Fruit fly (Drosophila melanogaster) whole organism, embryonic: Measurements from ENCODE around the gene Cdc5.
A peak's percentile ranks its signal among the peaks of the same experiment; 100 is the strongest.

Experiments
- Atf6 ChIP-seq: fragments of 200-800 bp; sonication (Bioruptor generic); IDR thresholded peaks from 2 replicates; pipeline ENCODE4 v1.3.6; 2022; ENCODE audit warnings: missing biosample characterization, missing genetic modification characterization
- CG10209 ChIP-seq: fragments of 200-800 bp; sonication (Bioruptor generic); optimal IDR thresholded peaks from 3 replicates; lab custom pipeline; 2017; ENCODE audit warnings: missing biosample characterization, mild to moderate bottlenecking, missing genetic modification characterization, missing genetic modification reagents
- CG11085 ChIP-seq: fragments of 200-800 bp; sonication (Bioruptor generic); IDR thresholded peaks from 2 replicates; pipeline ENCODE4 v1.3.6; 2022; ENCODE audit warnings: missing biosample characterization, missing genetic modification characterization
- CG13424 ChIP-seq: fragments of 200-800 bp; sonication (Bioruptor generic); optimal IDR thresholded peaks from 2 replicates; lab custom pipeline; 2019; ENCODE audit warnings: missing biosample characterization, mild to moderate bottlenecking, missing genetic modification characterization, moderate library complexity
- CG14667 ChIP-seq: fragments of 200-800 bp; sonication (Bioruptor generic); IDR thresholded peaks from 2 replicates; pipeline ENCODE4 v1.3.6; 2022; ENCODE audit warnings: missing biosample characterization, missing genetic modification characterization
- CG14710 ChIP-seq: fragments of 200-800 bp; sonication (Bioruptor generic); optimal IDR thresholded peaks from 3 replicates; lab custom pipeline; 2019; ENCODE audit warnings: missing biosample characterization, mild to moderate bottlenecking, missing genetic modification characterization, moderate library complexity
- CG15601 ChIP-seq: fragments of 200-800 bp; sonication (Bioruptor generic); optimal IDR thresholded peaks from 3 replicates; lab custom pipeline; 2019; ENCODE audit warnings: missing biosample characterization, mild to moderate bottlenecking, missing genetic modification characterization, moderate library complexity
- CG16815 ChIP-seq: fragments of 200-800 bp; sonication (Bioruptor generic); optimal IDR thresholded peaks from 3 replicates; lab custom pipeline; 2017; ENCODE audit warnings: missing biosample characterization, mild to moderate bottlenecking, missing genetic modification characterization
- CG18764 ChIP-seq: fragments of 200-800 bp; sonication (Bioruptor generic); optimal IDR thresholded peaks from 3 replicates; lab custom pipeline; 2016; ENCODE audit warnings: missing biosample characterization, missing genetic modification characterization
- CG30403 ChIP-seq: fragments of 200-800 bp; sonication (Bioruptor generic); optimal IDR thresholded peaks from 3 replicates; lab custom pipeline; 2016; ENCODE audit warnings: missing biosample characterization, missing genetic modification characterization
- CG32772 ChIP-seq: fragments of 200-800 bp; sonication (Bioruptor generic); IDR thresholded peaks from 2 replicates; pipeline ENCODE4 v1.3.6; 2022; ENCODE audit warnings: missing biosample characterization, missing genetic modification characterization
- CG34422 ChIP-seq: fragments of 200-800 bp; sonication (Bioruptor generic); IDR thresholded peaks from 3 replicates; pipeline ENCODE4 v1.3.6; 2022; ENCODE audit warnings: missing biosample characterization, missing genetic modification characterization
- CG4328 ChIP-seq: fragments of 200-800 bp; sonication (Bioruptor generic); optimal IDR thresholded peaks from 3 replicates; lab custom pipeline; 2017; ENCODE audit warnings: missing biosample characterization, missing genetic modification reagents, missing genetic modification characterization
- CG43689 ChIP-seq: fragments of 200-800 bp; sonication (Bioruptor generic); IDR thresholded peaks from 2 replicates; pipeline ENCODE4 v1.3.6; 2022; ENCODE audit warnings: missing biosample characterization, missing genetic modification characterization
- CG4424 ChIP-seq: fragments of 200-800 bp; sonication (Bioruptor generic); optimal IDR thresholded peaks from 3 replicates; lab custom pipeline; 2016; ENCODE audit warnings: missing biosample characterization, missing genetic modification characterization
- CG4617 ChIP-seq: fragments of 200-800 bp; sonication (Bioruptor generic); optimal IDR thresholded peaks from 3 replicates; lab custom pipeline; 2016; ENCODE audit warnings: missing biosample characterization, missing genetic modification characterization, borderline replicate concordance
- CG5953 ChIP-seq: fragments of 200-800 bp; sonication (Bioruptor generic); IDR thresholded peaks from 2 replicates; pipeline ENCODE4 v1.3.6; 2022; ENCODE audit warnings: missing biosample characterization, missing genetic modification characterization
- CG6689 ChIP-seq: fragments of 200-800 bp; sonication (Bioruptor generic); IDR thresholded peaks from 2 replicates; pipeline ENCODE4 v1.3.6; 2022; ENCODE audit warnings: missing biosample characterization, missing genetic modification characterization
- CG6854 ChIP-seq: fragments of 200-800 bp; sonication (Bioruptor generic); optimal IDR thresholded peaks from 3 replicates; lab custom pipeline; 2017; ENCODE audit warnings: missing biosample characterization, mild to moderate bottlenecking, missing genetic modification characterization
- CG7928 ChIP-seq: fragments of 200-800 bp; sonication (Bioruptor generic); optimal IDR thresholded peaks from 2 replicates; lab custom pipeline; 2017; ENCODE audit warnings: missing biosample characterization, mild to moderate bottlenecking, missing genetic modification characterization
- CG9437 ChIP-seq: fragments of 200-800 bp; sonication (Bioruptor generic); optimal IDR thresholded peaks from 2 replicates; lab custom pipeline; 2018; ENCODE audit warnings: missing biosample characterization, mild to moderate bottlenecking, missing genetic modification characterization
- CG9797 ChIP-seq: fragments of 200-800 bp; sonication (Bioruptor generic); optimal IDR thresholded peaks from 3 replicates; lab custom pipeline; 2018; ENCODE audit warnings: missing biosample characterization, mild to moderate bottlenecking, missing genetic modification characterization
- Chrac-16 ChIP-seq: fragments of 200-800 bp; sonication (Bioruptor generic); optimal IDR thresholded peaks from 3 replicates; lab custom pipeline; 2016; ENCODE audit warnings: missing biosample characterization, missing genetic modification characterization
- CoRest ChIP-seq: fragments of 200-800 bp; sonication (Bioruptor generic); optimal IDR thresholded peaks from 3 replicates; lab custom pipeline; 2018; ENCODE audit warnings: missing biosample characterization, mild to moderate bottlenecking, missing genetic modification characterization, moderate library complexity
- Dad ChIP-seq: fragments of 200-800 bp; sonication (Bioruptor generic); optimal IDR thresholded peaks from 3 replicates; lab custom pipeline; 2016; ENCODE audit warnings: missing biosample characterization, missing genetic modification characterization
- E2f2 ChIP-seq: fragments of 200-800 bp; sonication (Bioruptor generic); IDR thresholded peaks from 2 replicates; pipeline ENCODE4 v1.3.6; 2022; ENCODE audit warnings: missing biosample characterization, missing genetic modification characterization
- HLH3B ChIP-seq: fragments of 200-800 bp; sonication (Bioruptor generic); IDR thresholded peaks from 2 replicates; pipeline ENCODE4 v1.3.6; 2022; ENCODE audit warnings: missing biosample characterization, missing genetic modification characterization
- HLH54F ChIP-seq: fragments of 200-800 bp; sonication (Bioruptor generic); optimal IDR thresholded peaks from 3 replicates; lab custom pipeline; 2016; ENCODE audit warnings: missing biosample characterization, missing genetic modification characterization
- MTF-1 ChIP-seq: fragments of 200-800 bp; sonication (Bioruptor generic); optimal IDR thresholded peaks from 2 replicates; lab custom pipeline; 2018; ENCODE audit warnings: missing biosample characterization, mild to moderate bottlenecking, missing genetic modification characterization, borderline replicate concordance
- Scr ChIP-seq: fragments of 200-800 bp; sonication (Bioruptor generic); IDR thresholded peaks from 2 replicates; pipeline ENCODE4 v1.3.6; 2022; ENCODE audit warnings: missing biosample characterization, missing genetic modification characterization; ENCODE audit not compliant: partially characterized antibody
- Side ChIP-seq: fragments of 200-800 bp; sonication (Bioruptor generic); optimal IDR thresholded peaks from 2 replicates; lab custom pipeline; 2016; ENCODE audit warnings: missing biosample characterization, missing genetic modification characterization
- Sin3A ChIP-seq: fragments of >200 bp; optimal IDR thresholded peaks from 2 replicates; lab custom pipeline; 2018
- Sox102F ChIP-seq: fragments of 200-800 bp; sonication (Bioruptor generic); optimal IDR thresholded peaks from 2 replicates; lab custom pipeline; 2018; ENCODE audit warnings: missing biosample characterization, mild to moderate bottlenecking, missing genetic modification characterization, moderate library complexity
- ac ChIP-seq: fragments of 200-800 bp; sonication (Bioruptor generic); optimal IDR thresholded peaks from 3 replicates; lab custom pipeline; 2017; ENCODE audit warnings: missing biosample characterization, mild to moderate bottlenecking, missing genetic modification characterization
- cas ChIP-seq: fragments of 200-800 bp; sonication (Bioruptor generic); IDR thresholded peaks from 2 replicates; pipeline ENCODE4 v1.3.6; 2022; ENCODE audit warnings: missing biosample characterization, missing genetic modification characterization
- cg ChIP-seq: fragments of 200-800 bp; sonication (Bioruptor generic); optimal IDR thresholded peaks from 3 replicates; lab custom pipeline; 2019; ENCODE audit warnings: missing biosample characterization, mild to moderate bottlenecking, missing genetic modification characterization, moderate library complexity
- croc ChIP-seq: fragments of 200-800 bp; sonication (Bioruptor generic); conservative IDR thresholded peaks from 3 replicates; pipeline ENCODE4 v1.3.6; 2022; ENCODE audit warnings: missing biosample characterization, missing genetic modification characterization
- crol ChIP-seq: fragments of 200-800 bp; sonication (Bioruptor generic); IDR thresholded peaks from 2 replicates; pipeline ENCODE4 v1.3.6; 2022; ENCODE audit warnings: missing biosample characterization, missing genetic modification characterization
- dati ChIP-seq: fragments of 200-800 bp; sonication (Bioruptor generic); IDR thresholded peaks from 2 replicates; pipeline ENCODE4 v1.3.6; 2022; ENCODE audit warnings: missing biosample characterization, missing genetic modification characterization
- grau ChIP-seq: fragments of 200-800 bp; optimal IDR thresholded peaks from 3 replicates; lab custom pipeline; 2019; ENCODE audit warnings: missing biosample characterization, mild to moderate bottlenecking, missing genetic modification characterization, moderate library complexity
- hkb ChIP-seq, 2 experiments: fragments of 200-800 bp in 1 of 2; fragments of >200 bp in 1 of 2; sonication (Bioruptor generic) in 1 of 2; IDR thresholded peaks in 1 of 2; optimal IDR thresholded peaks in 1 of 2; 2 replicates each; pipeline versions ENCODE4 v1.3.6 to Lab custom; 2017 to 2022; ENCODE audit warnings: missing biosample characterization in 1 of 2, missing genetic modification characterization in 1 of 2
- jumu ChIP-seq: fragments of 200-800 bp; sonication (Bioruptor generic); optimal IDR thresholded peaks from 3 replicates; lab custom pipeline; 2016; ENCODE audit warnings: missing biosample characterization, missing genetic modification characterization
- mam ChIP-seq: fragments of 200-800 bp; sonication (Bioruptor generic); optimal IDR thresholded peaks from 3 replicates; lab custom pipeline; 2016; ENCODE audit warnings: missing biosample characterization, missing genetic modification characterization
- psq ChIP-seq: fragments of 200-800 bp; sonication (Bioruptor generic); optimal IDR thresholded peaks from 2 replicates; lab custom pipeline; 2017; ENCODE audit warnings: missing biosample characterization, missing genetic modification characterization
- ro ChIP-seq: fragments of 200-800 bp; sonication (Bioruptor generic); IDR thresholded peaks from 2 replicates; pipeline ENCODE4 v1.3.6; 2022; ENCODE audit warnings: missing biosample characterization, missing genetic modification characterization
- seq ChIP-seq: fragments of 200-800 bp; sonication (Bioruptor generic); IDR thresholded peaks from 2 replicates; pipeline ENCODE4 v1.3.6; 2022; ENCODE audit warnings: missing biosample characterization, missing genetic modification characterization
- sqz ChIP-seq: fragments of 200-800 bp; sonication (Bioruptor generic); optimal IDR thresholded peaks from 3 replicates; lab custom pipeline; 2018; ENCODE audit warnings: missing biosample characterization, mild to moderate bottlenecking, missing genetic modification characterization
- toy ChIP-seq: fragments of 200-800 bp; sonication (Bioruptor generic); IDR thresholded peaks from 2 replicates; pipeline ENCODE4 v1.3.6; 2022; ENCODE audit warnings: missing biosample characterization, missing genetic modification characterization
- trem ChIP-seq: fragments of 200-800 bp; optimal IDR thresholded peaks from 3 replicates; lab custom pipeline; 2019; ENCODE audit warnings: missing biosample characterization, mild to moderate bottlenecking, missing genetic modification characterization, moderate library complexity
- zfh2 ChIP-seq: fragments of 200-800 bp; sonication (Bioruptor generic); optimal IDR thresholded peaks from 2 replicates; lab custom pipeline; 2016; ENCODE audit warnings: missing biosample characterization, missing genetic modification characterization

Cdc5 gene

DNA sequence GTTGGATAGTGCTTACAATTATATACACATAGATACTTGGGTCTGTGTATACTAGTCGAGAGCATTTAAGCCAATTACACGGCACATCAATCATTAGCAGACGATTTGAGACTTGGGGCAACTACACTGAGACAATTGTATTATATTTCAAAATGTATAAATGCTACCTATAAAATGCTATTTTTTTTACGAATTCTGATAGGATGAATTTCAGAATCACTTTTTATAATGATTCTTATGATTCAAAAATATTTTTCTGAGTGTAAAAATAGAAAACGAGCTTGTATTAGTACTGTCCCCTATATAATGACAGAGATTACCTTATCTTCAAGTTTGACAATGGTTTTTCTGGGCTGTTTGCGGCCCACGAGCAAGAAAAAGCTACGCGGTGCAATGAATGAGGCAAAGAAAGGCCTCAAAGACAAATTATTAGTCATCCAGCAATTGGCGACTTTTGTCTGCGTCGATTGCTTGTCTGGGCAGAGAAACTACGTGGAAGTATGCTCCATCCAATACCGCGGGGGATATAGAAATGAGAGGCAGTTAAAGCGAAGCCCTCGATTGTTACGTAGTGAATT is 10.4 kb downstream of the Cdc5 start (continued):
- TF ChIP-seq dati (GFP tag; lab: Robert Waterston, UW) (peak; percentile 62; the same call in 1 of the 2 replicates), croc (GFP tag; lab: Robert Waterston, UW) (peak; percentile 40; the same call in 2 of the 3 replicates), hkb (optimal IDR thresholded peaks at IDR 0.05; lab: Kevin White, UChicago) (no peak), hkb (GFP tag; IDR thresholded peaks at IDR 0.05; lab: Robert Waterston, UW) (peak; percentile 90), Chrac-16 (GFP tag; lab: Kevin White, UChicago) (peak; percentile 59), CG30403 (peak; percentile 75), crol (GFP tag; lab: Robert Waterston, UW) (no peak), sqz (GFP tag; lab: Kevin White, UChicago) (no peak), cas (GFP tag; lab: Robert Waterston, UW) (peak; percentile 70), CG32772 (GFP tag; lab: Robert Waterston, UW) (peak; percentile 77), trem (tag; lab: Kevin White, UChicago) (peak; percentile 61), CG14710 (tag; lab: Kevin White, UChicago) (peak; percentile 70), CG4617 (peak; percentile 18), grau (tag; lab: Kevin White, UChicago) (peak; percentile 73), Dad (GFP tag; lab: Kevin White, UChicago) (peak; percentile 52), CG7928 (no peak), zfh2 (peak; percentile 12), Atf6 (peak; percentile 82), Side (GFP tag; lab: Kevin White, UChicago) (peak; percentile 51), CG13424 (tag; lab: Kevin White, UChicago) (peak; percentile 64), jumu (no peak), MTF-1 (no peak), E2f2 (peak; percentile 40; the same call in 1 of the 2 replicates), CG43689 (GFP tag; lab: Robert Waterston, UW) (peak; percentile 63), CG9437 (GFP tag; lab: Kevin White, UChicago) (peak; percentile 51), CG5953 (GFP tag; lab: Robert Waterston, UW) (peak; percentile 66), ac (GFP tag; lab: Kevin White, UChicago) (no peak), ro (GFP tag; lab: Robert Waterston, UW) (peak; percentile 38), CG11085 (GFP tag; lab: Robert Waterston, UW) (peak; percentile 70), CG16815 (GFP tag; lab: Kevin White, UChicago) (peak; percentile 20), CG15601 (tag; lab: Kevin White, UChicago) (no peak), CG18764 (peak; percentile 68), CG14667 (GFP tag; lab: Robert Waterston, UW) (peak; percentile 76), CG4424 (GFP tag; lab: Kevin White, UChicago) (peak; percentile 64), cg (peak; percentile 49), HLH3B (GFP tag; lab: Robert Waterston, UW) (peak; percentile 85), Sin3A (lab: Kevin White, UChicago) (no peak), CG34422 (GFP tag; lab: Robert Waterston, UW) (peak; percentile 78), toy (peak; percentile 56; the same call in 1 of the 2 replicates), Sox102F (GFP tag; lab: Kevin White, UChicago) (peak; percentile 80), CG10209 (GFP tag; lab: Kevin White, UChicago) (peak; percentile 28), mam (GFP tag; lab: Kevin White, UChicago) (peak; percentile 76), psq (GFP tag; lab: Kevin White, UChicago) (peak; percentile 29), seq (GFP tag; lab: Robert Waterston, UW) (peak; percentile 54), CG4328 (no peak), CG9797 (GFP tag; lab: Kevin White, UChicago) (no peak), CG6854 (GFP tag; lab: Kevin White, UChicago) (peak; percentile 0), CG6689 (GFP tag; lab: Robert Waterston, UW) (peak; percentile 87), Scr (GFP tag; lab: Robert Waterston, UW) (no peak), CoRest (peak; percentile 66), HLH54F (GFP tag; lab: Kevin White, UChicago) (peak; percentile 46)
